Worm (Caenorhabditis elegans) whole organism, L3 larva: ENCODE measurements around the gene srt-31.

Experiments used
- aly-2 ChIP-seq: fragments of 150-350 bp; optimal IDR thresholded peaks from 2 replicates; lab custom pipeline; 2014; ENCODE audit warnings: missing biosample characterization, missing genetic modification characterization
- ama-1 ChIP-seq: fragments of 150-350 bp; optimal IDR thresholded peaks from 2 replicates; lab custom pipeline; 2018
- fkh-2 ChIP-seq: fragments of 150-350 bp; optimal IDR thresholded peaks from 2 replicates; lab custom pipeline; 2014; ENCODE audit warnings: missing biosample characterization, missing genetic modification reagents, missing genetic modification characterization
- nhr-23 ChIP-seq: fragments of 150-350 bp; optimal IDR thresholded peaks from 2 replicates; lab custom pipeline; 2014; ENCODE audit warnings: missing biosample characterization, missing genetic modification reagents, missing genetic modification characterization
- nhr-25 ChIP-seq: sonication (generic microtip); optimal IDR thresholded peaks from 2 replicates; lab custom pipeline; 2017; ENCODE audit warnings: missing biosample characterization, missing genetic modification characterization
- skn-1 ChIP-seq: fragments of 150-350 bp; optimal IDR thresholded peaks from 2 replicates; lab custom pipeline; 2014; ENCODE audit warnings: missing biosample characterization, missing genetic modification characterization
- snpc-4 ChIP-seq: fragments of 150-350 bp; optimal IDR thresholded peaks from 2 replicates; lab custom pipeline; 2014; ENCODE audit warnings: missing biosample characterization, missing genetic modification characterization
- tbx-2 ChIP-seq: sonication (generic microtip); optimal IDR thresholded peaks from 2 replicates; lab custom pipeline; 2016; ENCODE audit warnings: mild to moderate bottlenecking, missing genetic modification characterization, missing compliant biosample characterization

- no peak for TF ChIP-seq skn-1 (tag; lab: Kevin White, UChicago)
- no peak for TF ChIP-seq aly-2 (tag; lab: Kevin White, UChicago)
- no peak for TF ChIP-seq nhr-23 (tag; lab: Kevin White, UChicago)
- TF ChIP-seq nhr-25 (tag; lab: Kevin White, UChicago): no peak
- no peak for TF ChIP-seq snpc-4
- no peak for TF ChIP-seq fkh-2 (tag; lab: Kevin White, UChicago)
- no peak for TF ChIP-seq tbx-2 (tag; lab: Kevin White, UChicago)
- no peak for TF ChIP-seq ama-1 (lab: Kevin White, UChicago)
Measured at ce11 chrV:449685-450084, 23.0 kb upstream of the srt-31 start, which contains the start of gene M02H5.8.
